Comparison of ENCODE assay signal across 2 fruit fly cellular contexts in the genomic region with DNA sequence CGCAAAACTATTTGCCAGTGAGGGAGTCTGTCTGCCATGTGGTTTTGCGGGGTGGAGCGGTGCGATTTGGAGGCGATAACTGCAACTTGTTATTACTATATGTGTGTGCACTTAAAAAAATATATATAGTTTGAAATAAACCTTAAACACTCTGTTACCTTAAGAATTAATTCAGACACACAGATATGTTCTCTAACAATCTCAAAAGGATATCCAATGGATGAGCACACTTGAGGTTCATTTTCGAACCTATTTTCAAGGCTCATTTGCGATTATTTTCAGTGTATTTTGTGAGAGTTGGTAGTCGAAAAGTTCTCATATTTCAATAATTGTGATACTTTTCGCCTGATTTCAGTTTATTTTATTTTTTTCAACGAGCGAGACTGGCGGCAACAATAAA.
TF ChIP-seq lines count a peak whose summit lies in the region.

No protein-coding gene starts in this region.

- no peak for TF ChIP-seq CTCF in whole organism, embryonic (GFP tag; optimal IDR thresholded peaks at IDR 0.05; lab: Kevin White, UChicago)

TF ChIP-seq in whole organism, embryonic, 481 proteins besides CTCF, POLR2A, EP300 and RAD21 (continues in another document):
- TF ChIP-seq eyg (GFP tag; optimal IDR thresholded peaks at IDR 0.05; lab: Kevin White, UChicago) (no peak), D19B (GFP tag; optimal IDR thresholded peaks at IDR 0.05; lab: Kevin White, UChicago) (no peak), seq (GFP tag; IDR thresholded peaks at IDR 0.05; lab: Robert Waterston, UW) (no peak), sqz (GFP tag; optimal IDR thresholded peaks at IDR 0.05; lab: Kevin White, UChicago) (no peak), CG13624 (GFP tag; optimal IDR thresholded peaks at IDR 0.05; lab: Kevin White, UChicago) (no peak), Ssrp (tag; optimal IDR thresholded peaks at IDR 0.05; lab: Kevin White, UChicago) (peak; percentile 6), CG30431 (GFP tag; optimal IDR thresholded peaks at IDR 0.05; lab: Kevin White, UChicago) (peak; percentile 12), CG8359 (GFP tag; optimal IDR thresholded peaks at IDR 0.05; lab: Kevin White, UChicago; ENCODE audit: borderline replicate concordance) (no peak), CG18262 (tag; optimal IDR thresholded peaks at IDR 0.05; lab: Kevin White, UChicago) (peak; percentile 10), chif (GFP tag; optimal IDR thresholded peaks at IDR 0.05; lab: Kevin White, UChicago) (peak in 1 of 2 experiments; percentile 21), CG12299 (tag; optimal IDR thresholded peaks at IDR 0.05; lab: Kevin White, UChicago) (no peak), Doc3 (GFP tag; IDR thresholded peaks at IDR 0.05; lab: Robert Waterston, UW; ENCODE audit: partially characterized antibody) (no peak), knrl (GFP tag; IDR thresholded peaks at IDR 0.05; lab: Robert Waterston, UW; ENCODE audit: partially characterized antibody) (no peak), sens (GFP tag; lab: Kevin White, UChicago) (peak; percentile 75), Oli (tag; optimal IDR thresholded peaks at IDR 0.05; lab: Kevin White, UChicago) (peak; percentile 26), shn (GFP tag; optimal IDR thresholded peaks at IDR 0.05; lab: Kevin White, UChicago) (no peak), CG30403 (GFP tag; optimal IDR thresholded peaks at IDR 0.05; lab: Kevin White, UChicago) (no peak), fd3F (GFP tag; optimal IDR thresholded peaks at IDR 0.05; lab: Kevin White, UChicago) (no peak), tin (GFP tag; optimal IDR thresholded peaks at IDR 0.05; lab: Kevin White, UChicago) (peak; percentile 15), ash1 (GFP tag; optimal IDR thresholded peaks at IDR 0.05; lab: Kevin White, UChicago) (no peak), CG10321 (GFP tag; IDR thresholded peaks at IDR 0.05; lab: Robert Waterston, UW) (no peak), Gsc (GFP tag; IDR thresholded peaks at IDR 0.05; lab: Robert Waterston, UW) (no peak), nom (GFP tag; optimal IDR thresholded peaks at IDR 0.05; lab: Kevin White, UChicago) (no peak), Max (GFP tag; optimal IDR thresholded peaks at IDR 0.05; lab: Kevin White, UChicago) (no peak), CG7357 (GFP tag; IDR thresholded peaks at IDR 0.05; lab: Robert Waterston, UW) (no peak), E2f2 (GFP tag; IDR thresholded peaks at IDR 0.05; lab: Robert Waterston, UW) (no peak), CG5245 (GFP tag; optimal IDR thresholded peaks at IDR 0.05; lab: Kevin White, UChicago) (peak; percentile 18), Sry-δ (GFP tag; optimal IDR thresholded peaks at IDR 0.05; lab: Kevin White, UChicago) (no peak), CG7372 (GFP tag; IDR thresholded peaks at IDR 0.05; lab: Robert Waterston, UW) (no peak), CG12391 (tag; optimal IDR thresholded peaks at IDR 0.05; lab: Kevin White, UChicago) (peak; percentile 32), CG6175 (GFP tag; IDR thresholded peaks at IDR 0.05; lab: Robert Waterston, UW) (no peak), schlank (tag; optimal IDR thresholded peaks at IDR 0.05; lab: Kevin White, UChicago) (no peak), CG11723 (GFP tag; optimal IDR thresholded peaks at IDR 0.05; lab: Kevin White, UChicago) (no peak), CG7271 (tag; optimal IDR thresholded peaks at IDR 0.05; lab: Kevin White, UChicago) (no peak), otp (GFP tag; IDR thresholded peaks at IDR 0.05; lab: Robert Waterston, UW) (no peak), Gug (GFP tag; IDR thresholded peaks at IDR 0.05; lab: Robert Waterston, UW) (no peak), CG17186 (GFP tag; optimal IDR thresholded peaks at IDR 0.05; lab: Kevin White, UChicago) (no peak), Ravus (GFP tag; IDR thresholded peaks at IDR 0.05; lab: Robert Waterston, UW) (no peak), chn (GFP tag; optimal IDR thresholded peaks at IDR 0.05; lab: Kevin White, UChicago) (no peak), Atf3 (GFP tag; optimal IDR thresholded peaks at IDR 0.05; lab: Kevin White, UChicago) (no peak), HLH4C (GFP tag; IDR thresholded peaks at IDR 0.05; lab: Robert Waterston, UW; ENCODE audit: partially characterized antibody) (no peak), CG11696 (GFP tag; IDR thresholded peaks at IDR 0.05; lab: Robert Waterston, UW) (no peak), CG17568 (GFP tag; optimal IDR thresholded peaks at IDR 0.05; lab: Kevin White, UChicago) (no peak), pros (GFP tag; optimal IDR thresholded peaks at IDR 0.05; lab: Kevin White, UChicago) (no peak), Abd-B (GFP tag; optimal IDR thresholded peaks at IDR 0.05; lab: Kevin White, UChicago) (no peak)

TF ChIP-seq in whole organism, prepupa, 60 proteins besides CTCF, POLR2A, EP300 and RAD21:
- TF ChIP-seq Ets21C (GFP tag; optimal IDR thresholded peaks at IDR 0.05; lab: Kevin White, UChicago) (no peak), Eip78C (GFP tag; lab: Kevin White, UChicago) (peak; percentile 17), fkh (GFP tag; optimal IDR thresholded peaks at IDR 0.05; lab: Kevin White, UChicago) (no peak), CG31627 (GFP tag; optimal IDR thresholded peaks at IDR 0.05; lab: Kevin White, UChicago) (peak; percentile 8)
